Worm (Caenorhabditis elegans) whole organism, midembryonic: Measurements from ENCODE around the gene cox-6A.

Experiments used
- T22C8.4 ChIP-seq: fragments of 200-800 bp; sonication (Bioruptor generic); IDR thresholded peaks from 2 replicates; pipeline ENCODE4 v1.3.6; 2022; ENCODE audit warnings: missing genetic modification characterization, missing compliant biosample characterization
- cog-1 ChIP-seq: sonication (generic microtip); optimal IDR thresholded peaks from 2 replicates; lab custom pipeline; 2016; ENCODE audit warnings: missing genetic modification characterization, missing compliant biosample characterization
- flt-1 ChIP-seq: fragments of 200-800 bp; sonication (Bioruptor generic); IDR thresholded peaks from 2 replicates; pipeline ENCODE4 v1.3.6; 2022; ENCODE audit warnings: missing genetic modification characterization, missing compliant biosample characterization
- klf-2 ChIP-seq: fragments of 200-800 bp; sonication (Bioruptor generic); conservative IDR thresholded peaks from 2 replicates; pipeline ENCODE4 v1.3.6; 2022; ENCODE audit warnings: missing genetic modification reagents, missing genetic modification characterization, missing compliant biosample characterization
- med-1 ChIP-seq: sonication (generic microtip); optimal IDR thresholded peaks from 2 replicates; lab custom pipeline; 2017; ENCODE audit warnings: missing genetic modification characterization, mild to moderate bottlenecking, missing compliant biosample characterization, antibody characterized with exemption, missing genetic modification reagents; ENCODE audit not compliant: insufficient read depth
- ref-1 ChIP-seq: fragments of 200-800 bp; sonication (Bioruptor generic); conservative IDR thresholded peaks from 2 replicates; pipeline ENCODE4 v1.3.6; 2022; ENCODE audit warnings: missing genetic modification reagents, missing genetic modification characterization, missing compliant biosample characterization
- tab-1 ChIP-seq: fragments of 200-800 bp; sonication (Bioruptor generic); IDR thresholded peaks from 2 replicates; pipeline ENCODE4 v1.3.6; 2022; ENCODE audit warnings: missing genetic modification characterization, missing compliant biosample characterization
- ztf-23 ChIP-seq: fragments of 200-800 bp; sonication (Bioruptor generic); IDR thresholded peaks from 2 replicates; pipeline ENCODE4 v1.3.6; 2022; ENCODE audit warnings: missing genetic modification reagents, missing genetic modification characterization, missing compliant biosample characterization
- ztf-29 ChIP-seq: fragments of 200-800 bp; sonication (Bioruptor generic); IDR thresholded peaks from 2 replicates; pipeline ENCODE4 v1.3.6; 2022; ENCODE audit warnings: missing genetic modification reagents, missing genetic modification characterization, missing compliant biosample characterization

ce11 chrIII:5102616-5103015 lies 21.1 kb downstream of the cox-6A start, which contains the start of gene F54D8.6:
- TF ChIP-seq cog-1, result no peak
- no peak for TF ChIP-seq ztf-23
- TF ChIP-seq med-1 (GFP tag; lab: Kevin White, UChicago), result no peak
- no peak for TF ChIP-seq ref-1 (GFP tag; lab: Robert Waterston, UW)
- no peak for TF ChIP-seq klf-2 (GFP tag; lab: Robert Waterston, UW)
- TF ChIP-seq flt-1 (GFP tag; lab: Robert Waterston, UW), result no peak
- TF ChIP-seq T22C8.4 (GFP tag; lab: Robert Waterston, UW), result no peak
- TF ChIP-seq ztf-29 (GFP tag; lab: Robert Waterston, UW), result no peak
- TF ChIP-seq tab-1 (GFP tag; lab: Robert Waterston, UW), result no peak
